Fruit fly (Drosophila melanogaster) whole organism, wandering third instar larva: Measurements from ENCODE around the gene mldr.

ENCODE experiments used
- Abd-B ChIP-seq: fragments of >200 bp; optimal IDR thresholded peaks from 2 replicates; lab custom pipeline; 2017; ENCODE audit warnings: missing biosample characterization, missing genetic modification characterization
- CG32264 ChIP-seq: fragments of 200-800 bp; sonication (Bioruptor generic); optimal IDR thresholded peaks from 2 replicates; lab custom pipeline; 2016; ENCODE audit warnings: missing biosample characterization, missing genetic modification characterization
- CG9705 ChIP-seq: fragments of 200-800 bp; sonication (Bioruptor generic); optimal IDR thresholded peaks from 2 replicates; lab custom pipeline; 2018; ENCODE audit warnings: missing biosample characterization, mild to moderate bottlenecking, missing genetic modification characterization
- CrebA ChIP-seq: fragments of 200-800 bp; sonication (Bioruptor generic); optimal IDR thresholded peaks from 2 replicates; lab custom pipeline; 2016; ENCODE audit warnings: missing biosample characterization, mild to moderate bottlenecking, missing genetic modification characterization, borderline replicate concordance
- Dfd ChIP-seq: fragments of >200 bp; optimal IDR thresholded peaks from 2 replicates; lab custom pipeline; 2017; ENCODE audit warnings: missing biosample characterization, missing genetic modification characterization
- Dif ChIP-seq: fragments of 200-275, 200-300 bp; sonication (Bioruptor generic); optimal IDR thresholded peaks from 2 replicates; lab custom pipeline; 2018; ENCODE audit warnings: missing biosample characterization, missing genetic modification characterization; ENCODE audit not compliant: partially characterized antibody
- GATAd ChIP-seq: sonication (Bioruptor generic); optimal IDR thresholded peaks from 2 replicates; lab custom pipeline; 2016; ENCODE audit warnings: missing biosample characterization, missing genetic modification characterization
- HLH106 ChIP-seq: fragments of 200-800 bp; optimal IDR thresholded peaks from 3 replicates; lab custom pipeline; 2019; ENCODE audit warnings: missing biosample characterization, mild to moderate bottlenecking, missing genetic modification characterization, moderate library complexity
- Hnf4 ChIP-seq: fragments of 200-800 bp; sonication (Bioruptor generic); optimal IDR thresholded peaks from 2 replicates; lab custom pipeline; 2016; ENCODE audit warnings: missing biosample characterization, mild to moderate bottlenecking, missing genetic modification characterization
- Hr78 ChIP-seq: fragments of >200 bp; optimal IDR thresholded peaks from 2 replicates; lab custom pipeline; 2017; ENCODE audit warnings: missing biosample characterization, missing genetic modification characterization
- Hr83 ChIP-seq: fragments of 200-300 bp; sonication (Bioruptor generic); optimal IDR thresholded peaks from 2 replicates; lab custom pipeline; 2016; ENCODE audit warnings: missing biosample characterization, mild to moderate bottlenecking, missing genetic modification characterization, moderate library complexity; ENCODE audit not compliant: poor library complexity, severe bottlenecking
- Jra ChIP-seq: sonication (Bioruptor generic); optimal IDR thresholded peaks from 2 replicates; lab custom pipeline; 2016; ENCODE audit warnings: missing biosample characterization, missing genetic modification characterization
- Mio ChIP-seq: sonication (Bioruptor generic); optimal IDR thresholded peaks from 2 replicates; lab custom pipeline; 2016; ENCODE audit warnings: missing biosample characterization, missing genetic modification characterization
- Myc ChIP-seq: fragments of >200 bp; optimal IDR thresholded peaks from 2 replicates; lab custom pipeline; 2017
- N ChIP-seq: fragments of >200 bp; optimal IDR thresholded peaks from 2 replicates; lab custom pipeline; 2018; ENCODE audit warnings: missing biosample characterization, missing external identifiers, missing genetic modification characterization
- OdsH ChIP-seq: fragments of 200-800 bp; sonication (Bioruptor generic); optimal IDR thresholded peaks from 2 replicates; lab custom pipeline; 2016; ENCODE audit warnings: missing biosample characterization, mild to moderate bottlenecking, missing genetic modification characterization
- Sp1 ChIP-seq: fragments of 200-800 bp; sonication (Bioruptor generic); optimal IDR thresholded peaks from 3 replicates; lab custom pipeline; 2019; ENCODE audit warnings: missing biosample characterization, mild to moderate bottlenecking, missing genetic modification characterization, moderate library complexity
- Vsx2 ChIP-seq: fragments of 200-300, 225-300 bp; sonication (Bioruptor generic); optimal IDR thresholded peaks from 2 replicates; lab custom pipeline; 2018; ENCODE audit warnings: missing biosample characterization, missing genetic modification characterization; ENCODE audit not compliant: partially characterized antibody
- br ChIP-seq: fragments of 200-800 bp; sonication (Bioruptor generic); optimal IDR thresholded peaks from 2 replicates; lab custom pipeline; 2016; ENCODE audit warnings: missing biosample characterization, missing genetic modification characterization
- brk ChIP-seq: fragments of 200-800 bp; sonication (Bioruptor generic); optimal IDR thresholded peaks from 2 replicates; lab custom pipeline; 2016; ENCODE audit warnings: missing biosample characterization, mild to moderate bottlenecking, missing genetic modification characterization
- dl ChIP-seq, 2 experiments: fragments of 175-275, 200-275 bp in 1 of 2; fragments of 200-275 bp in 1 of 2; sonication (Bioruptor generic); optimal IDR thresholded peaks; lab custom pipeline; 2018; ENCODE audit warnings: mild to moderate bottlenecking in 2 of 2, missing biosample characterization in 2 of 2, missing genetic modification characterization in 2 of 2, moderate library complexity in 2 of 2; ENCODE audit not compliant: partially characterized antibody in 2 of 2, insufficient read depth in 1 of 2
- dmrt93B ChIP-seq: fragments of 200-800 bp; sonication (Bioruptor generic); optimal IDR thresholded peaks from 2 replicates; lab custom pipeline; 2018; ENCODE audit warnings: missing biosample characterization, mild to moderate bottlenecking, missing genetic modification characterization
- dsf ChIP-seq: sonication (Bioruptor generic); optimal IDR thresholded peaks from 2 replicates; lab custom pipeline; 2016; ENCODE audit warnings: missing biosample characterization, missing genetic modification characterization, borderline replicate concordance
- ey ChIP-seq: fragments of 200-800 bp; sonication (Bioruptor generic); optimal IDR thresholded peaks from 2 replicates; lab custom pipeline; 2016; ENCODE audit warnings: missing biosample characterization, missing genetic modification characterization
- foxo ChIP-seq, 2 experiments: fragments of 200-800 bp; sonication (Bioruptor generic); optimal IDR thresholded peaks; 2 replicates in 1 of 2; 3 replicates in 1 of 2; lab custom pipeline; 2016 to 2017; ENCODE audit warnings: missing biosample characterization in 2 of 2, missing genetic modification characterization in 2 of 2
- fru ChIP-seq: fragments of 200-800 bp; sonication (Bioruptor generic); optimal IDR thresholded peaks from 3 replicates; lab custom pipeline; 2016; ENCODE audit warnings: missing biosample characterization, mild to moderate bottlenecking, missing genetic modification characterization
- h ChIP-seq: fragments of 200-800 bp; sonication (Bioruptor generic); optimal IDR thresholded peaks from 3 replicates; lab custom pipeline; 2016; ENCODE audit warnings: missing biosample characterization, mild to moderate bottlenecking, missing genetic modification characterization
- jim ChIP-seq: fragments of 175-275, 200-325 bp; sonication (Bioruptor generic); optimal IDR thresholded peaks from 2 replicates; lab custom pipeline; 2016; ENCODE audit warnings: missing biosample characterization, mild to moderate bottlenecking, missing genetic modification characterization
- lola ChIP-seq: fragments of >200 bp; optimal IDR thresholded peaks from 2 replicates; lab custom pipeline; 2017; ENCODE audit warnings: missing biosample characterization, missing genetic modification characterization
- pan ChIP-seq: fragments of >200 bp; optimal IDR thresholded peaks from 2 replicates; lab custom pipeline; 2017
- psq ChIP-seq: fragments of 200-800 bp; sonication (Bioruptor generic); optimal IDR thresholded peaks from 3 replicates; lab custom pipeline; 2017; ENCODE audit warnings: missing biosample characterization, mild to moderate bottlenecking, missing genetic modification characterization, moderate library complexity
- rgr ChIP-seq: fragments of 200-800 bp; sonication (Bioruptor generic); optimal IDR thresholded peaks from 3 replicates; lab custom pipeline; 2016; ENCODE audit warnings: missing biosample characterization, mild to moderate bottlenecking, missing genetic modification characterization
- sage ChIP-seq: fragments of 200-800 bp; sonication (Bioruptor generic); optimal IDR thresholded peaks from 2 replicates; lab custom pipeline; 2016; ENCODE audit warnings: missing biosample characterization, mild to moderate bottlenecking, missing genetic modification characterization
- sv ChIP-seq: fragments of 200-800 bp; sonication (Bioruptor generic); optimal IDR thresholded peaks from 3 replicates; lab custom pipeline; 2016; ENCODE audit warnings: missing biosample characterization, missing genetic modification characterization
- tai ChIP-seq: sonication (Bioruptor generic); optimal IDR thresholded peaks from 2 replicates; lab custom pipeline; 2016; ENCODE audit warnings: missing biosample characterization, missing genetic modification characterization
- usp ChIP-seq: fragments of >200 bp; optimal IDR thresholded peaks from 2 replicates; lab custom pipeline; 2017; ENCODE audit warnings: missing biosample characterization, missing genetic modification characterization
- woc ChIP-seq: sonication (Bioruptor generic); optimal IDR thresholded peaks from 2 replicates; lab custom pipeline; 2016; ENCODE audit warnings: missing biosample characterization, mild to moderate bottlenecking, missing genetic modification characterization

The mldr gene

dm6 chrX:6310408-6310807 lies 19.3 kb downstream of the mldr start:
- no peak for TF ChIP-seq Dif (GFP tag; lab: Kevin White, UChicago)

dm6 chrX:6311516-6311915 lies 20.4 kb downstream of the mldr start:
- TF ChIP-seq ey (no peak), lola (GFP tag; lab: Kevin White, UChicago) (no peak), fru (no peak), CG9705 (GFP tag; lab: Kevin White, UChicago) (no peak), GATAd (GFP tag; lab: Kevin White, UChicago) (no peak), jim (GFP tag; lab: Kevin White, UChicago) (no peak), usp (GFP tag; lab: Kevin White, UChicago) (no peak), woc (GFP tag; lab: Kevin White, UChicago) (no peak), CG32264 (GFP tag; lab: Kevin White, UChicago) (no peak), h (GFP tag; lab: Kevin White, UChicago) (no peak), Hnf4 (no peak), Hr83 (no peak), rgr (GFP tag; lab: Kevin White, UChicago) (no peak)
- TF ChIP-seq, all 38 proteins: peak for 0

DNA sequence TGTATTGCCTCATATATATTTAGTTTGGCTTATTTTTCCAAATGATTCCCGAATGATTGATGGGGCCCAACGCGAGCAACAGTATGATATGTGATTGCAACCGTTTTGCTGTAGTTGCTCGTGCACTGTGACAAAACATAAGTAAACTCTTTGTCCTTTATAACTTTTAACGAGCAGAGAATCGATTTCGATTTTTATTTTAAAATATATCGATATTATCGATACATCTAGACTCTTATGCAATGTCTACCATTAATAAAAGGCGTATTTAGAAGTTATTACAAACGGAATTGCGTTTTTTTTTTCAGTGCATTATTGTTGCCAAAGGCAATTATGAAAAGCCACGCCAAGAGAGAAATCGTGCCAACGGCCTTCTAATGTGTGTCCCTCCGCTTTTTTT lies 24.5 kb downstream of the mldr start:
- TF ChIP-seq dsf (GFP tag; lab: Kevin White, UChicago) (no peak), N (GFP tag; lab: Kevin White, UChicago) (no peak), Vsx2 (GFP tag; lab: Kevin White, UChicago) (no peak), Hnf4 (no peak), lola (GFP tag; lab: Kevin White, UChicago) (no peak), Abd-B (GFP tag; lab: Kevin White, UChicago) (no peak), Hr78 (GFP tag; lab: Kevin White, UChicago) (no peak), GATAd (GFP tag; lab: Kevin White, UChicago) (no peak), Mio (GFP tag; lab: Kevin White, UChicago) (no peak)
- TF ChIP-seq, all 38 proteins: peak for 0

dm6 chrX:6316858-6317474 lies 25.9 kb downstream of the mldr start:
- TF ChIP-seq sv (GFP tag; lab: Kevin White, UChicago) (peak; percentile 53), fru (peak; percentile 21), CrebA (GFP tag; lab: Kevin White, UChicago) (no peak), OdsH (GFP tag; lab: Kevin White, UChicago) (peak; percentile 3), foxo (GFP tag; optimal IDR thresholded peaks at IDR 0.05; lab: Kevin White, UChicago) (peak in 1 of 2 experiments; percentile 39), tai (GFP tag; lab: Kevin White, UChicago) (no peak), Myc (lab: Kevin White, UChicago) (no peak), psq (GFP tag; lab: Kevin White, UChicago) (peak; percentile 3), HLH106 (tag; lab: Kevin White, UChicago) (peak; percentile 41), h (GFP tag; lab: Kevin White, UChicago) (peak; percentile 40), ey (peak; percentile 4), br (GFP tag; lab: Kevin White, UChicago) (peak; percentile 45), Sp1 (GFP tag; lab: Kevin White, UChicago) (peak; percentile 19), Dif (GFP tag; lab: Kevin White, UChicago) (no peak)

dm6 chrX:6330369-6330949 lies 39.4 kb downstream of the mldr start, which contains the start of gene CG42240:
Gene CG42240, plus strand, starts transcription at chrX:6330842.
- no peak for TF ChIP-seq Hr83
- TF ChIP-seq Dfd (GFP tag; lab: Kevin White, UChicago), result no peak
- no peak for TF ChIP-seq Abd-B (GFP tag; lab: Kevin White, UChicago)
- TF ChIP-seq jim (GFP tag; lab: Kevin White, UChicago), result no peak
- peak; percentile 23 for TF ChIP-seq GATAd (GFP tag; lab: Kevin White, UChicago)
- peak; percentile 87 for TF ChIP-seq ey
- TF ChIP-seq Hr78 (GFP tag; lab: Kevin White, UChicago), result no peak
- peak; percentile 90 for TF ChIP-seq HLH106 (tag; lab: Kevin White, UChicago)
- TF ChIP-seq Jra (GFP tag; lab: Kevin White, UChicago), result peak; percentile 53
- TF ChIP-seq brk (GFP tag; lab: Kevin White, UChicago), result peak; percentile 75
- TF ChIP-seq lola (GFP tag; lab: Kevin White, UChicago), result no peak
- TF ChIP-seq CG32264 (GFP tag; lab: Kevin White, UChicago), result peak; percentile 61
- TF ChIP-seq CrebA (GFP tag; lab: Kevin White, UChicago), result peak; percentile 54
- no peak for TF ChIP-seq pan (lab: Kevin White, UChicago)
- TF ChIP-seq tai (GFP tag; lab: Kevin White, UChicago), result no peak
- TF ChIP-seq fru, result peak; percentile 92
- TF ChIP-seq dmrt93B (GFP tag; lab: Kevin White, UChicago), result peak; percentile 90
- TF ChIP-seq Hnf4, result peak; percentile 75
- peak; percentile 94 for TF ChIP-seq Sp1 (GFP tag; lab: Kevin White, UChicago)
- no peak for TF ChIP-seq Myc (lab: Kevin White, UChicago)
- TF ChIP-seq dl (GFP tag; optimal IDR thresholded peaks at IDR 0.05; lab: Kevin White, UChicago; ENCODE audit: insufficient read depth in 1 of 2, partially characterized antibody in 2 of 2), result peak in 1 of 2 experiments; percentile 24
- TF ChIP-seq psq (GFP tag; lab: Kevin White, UChicago), result peak; percentile 87
- peak; percentile 84 for TF ChIP-seq rgr (GFP tag; lab: Kevin White, UChicago)
- peak; percentile 92 for TF ChIP-seq h (GFP tag; lab: Kevin White, UChicago)
- TF ChIP-seq woc (GFP tag; lab: Kevin White, UChicago), result peak; percentile 69
- peak; percentile 84 for TF ChIP-seq CG9705 (GFP tag; lab: Kevin White, UChicago)
- TF ChIP-seq sage (GFP tag; lab: Kevin White, UChicago), result peak; percentile 43
